Worm (Caenorhabditis elegans) whole organism, young adult: ENCODE data around the gene C46A5.6.

Source experiments
- D2030.7 ChIP-seq: fragments of 200-800 bp; sonication (Bioruptor generic); IDR thresholded peaks from 2 replicates; pipeline ENCODE4 v1.3.6; 2022; ENCODE audit warnings: missing genetic modification reagents, missing genetic modification characterization, missing compliant biosample characterization
- F23B12.7 ChIP-seq: sonication (generic microtip); optimal IDR thresholded peaks from 2 replicates; lab custom pipeline; 2017; ENCODE audit warnings: missing genetic modification characterization, mild to moderate bottlenecking, missing compliant biosample characterization, antibody characterized with exemption, moderate library complexity; ENCODE audit not compliant: insufficient read depth
- F52B5.7 ChIP-seq: sonication (generic microtip); optimal IDR thresholded peaks from 2 replicates; lab custom pipeline; 2016; ENCODE audit warnings: mild to moderate bottlenecking, missing genetic modification characterization, missing compliant biosample characterization
- ceh-40 ChIP-seq: fragments of 200-800 bp; sonication (Bioruptor generic); IDR thresholded peaks from 2 replicates; pipeline ENCODE4 v1.3.6; 2022; ENCODE audit warnings: missing genetic modification characterization, missing compliant biosample characterization
- dpff-1 ChIP-seq: sonication (generic microtip); optimal IDR thresholded peaks from 2 replicates; lab custom pipeline; 2017; ENCODE audit warnings: mild to moderate bottlenecking, missing genetic modification characterization, missing compliant biosample characterization
- lin-35 ChIP-seq, 3 experiments: fragments of 150-350 bp in 2 of 3; sonication (generic microtip) in 1 of 3; optimal IDR thresholded peaks; 2 replicates each; lab custom pipeline; 2014 to 2018; ENCODE audit warnings: missing biosample characterization in 3 of 3, missing genetic modification characterization in 3 of 3, missing genetic modification reagents in 3 of 3
- sea-2 ChIP-seq: fragments of 200-800 bp; sonication (Bioruptor generic); IDR thresholded peaks from 2 replicates; pipeline ENCODE4 v1.3.6; 2022; ENCODE audit warnings: missing genetic modification characterization, missing compliant biosample characterization
- unc-62 ChIP-seq: fragments of 150-350 bp; optimal IDR thresholded peaks from 2 replicates; lab custom pipeline; 2014; ENCODE audit warnings: missing biosample characterization, missing genetic modification reagents, missing genetic modification characterization
- zim-3 ChIP-seq: sonication (generic microtip); optimal IDR thresholded peaks from 2 replicates; lab custom pipeline; 2017; ENCODE audit warnings: mild to moderate bottlenecking, missing genetic modification characterization, moderate library complexity, missing compliant biosample characterization

ce11 chrIV:7754114-7754513, 9.5 kb downstream of the C46A5.6 start:
- TF ChIP-seq unc-62 (no peak), D2030.7 (GFP tag; lab: Robert Waterston, UW) (no peak), lin-35 (GFP tag; optimal IDR thresholded peaks at IDR 0.05; lab: Kevin White, UChicago) (no peak), zim-3 (tag; lab: Kevin White, UChicago) (no peak), sea-2 (GFP tag; lab: Robert Waterston, UW) (no peak), F52B5.7 (tag; lab: Kevin White, UChicago) (no peak), ceh-40 (GFP tag; lab: Robert Waterston, UW) (no peak), dpff-1 (no peak), F23B12.7 (no peak)
